Worm (Caenorhabditis elegans): ENCODE data around the gene F32A5.8.

The F32A5.8 gene

ce11 chrII:7301670-7302151 lies 45.8 kb downstream of the F32A5.8 start, which contains the start of gene cul-4:
Gene cul-4, plus strand, starts transcription at chrII:7302101.
- TF ChIP-seq med-1 (GFP tag; optimal IDR thresholded peaks at IDR 0.05; ENCODE audit: insufficient read depth): no peak
- TF ChIP-seq klf-2 (GFP tag; conservative IDR thresholded peaks at IDR 0.05): no peak
- TF ChIP-seq flt-1 (GFP tag; IDR thresholded peaks at IDR 0.05): no peak
- no peak for TF ChIP-seq tab-1 (GFP tag; IDR thresholded peaks at IDR 0.05)
- TF ChIP-seq cog-1 (tag; optimal IDR thresholded peaks at IDR 0.05): no peak
- TF ChIP-seq T22C8.4 (GFP tag; IDR thresholded peaks at IDR 0.05): no peak
- TF ChIP-seq ref-1 (GFP tag; conservative IDR thresholded peaks at IDR 0.05): no peak
- TF ChIP-seq ztf-23 (GFP tag; IDR thresholded peaks at IDR 0.05): no peak
- no peak for TF ChIP-seq ztf-29 (GFP tag; IDR thresholded peaks at IDR 0.05)

ce11 chrII:7305558-7305957 lies 49.6 kb downstream of the F32A5.8 start, which contains the start of gene brf-1:
Gene brf-1, plus strand, starts transcription at chrII:7305858.
- TF ChIP-seq ztf-29 (GFP tag; IDR thresholded peaks at IDR 0.05): no peak
- no peak for TF ChIP-seq tab-1 (GFP tag; IDR thresholded peaks at IDR 0.05)
- no peak for TF ChIP-seq T22C8.4 (GFP tag; IDR thresholded peaks at IDR 0.05)
- TF ChIP-seq ztf-23 (GFP tag; IDR thresholded peaks at IDR 0.05): no peak
- TF ChIP-seq klf-2 (GFP tag; conservative IDR thresholded peaks at IDR 0.05): no peak
- TF ChIP-seq med-1 (GFP tag; optimal IDR thresholded peaks at IDR 0.05; ENCODE audit: insufficient read depth): no peak
- TF ChIP-seq cog-1 (tag; optimal IDR thresholded peaks at IDR 0.05): no peak
- no peak for TF ChIP-seq flt-1 (GFP tag; IDR thresholded peaks at IDR 0.05)
- no peak for TF ChIP-seq ref-1 (GFP tag; conservative IDR thresholded peaks at IDR 0.05)
